Worm (Caenorhabditis elegans) whole organism, mixed stage, embryonic: ENCODE measurements around the gene srlf-24.
A peak's percentile ranks its signal among the peaks of the same experiment; 100 is the strongest.

Source experiments
- ceh-39 ChIP-seq: fragments of 150-350 bp; optimal IDR thresholded peaks from 2 replicates; lab custom pipeline; 2014; ENCODE audit warnings: missing biosample characterization, missing genetic modification characterization
- cnd-1 ChIP-seq: fragments of 200-800 bp; sonication (Bioruptor generic); optimal IDR thresholded peaks from 2 replicates; lab custom pipeline; 2018; ENCODE audit warnings: mild to moderate bottlenecking, missing genetic modification characterization, missing compliant biosample characterization
- lin-13 ChIP-seq: fragments of 150-350 bp; optimal IDR thresholded peaks from 2 replicates; lab custom pipeline; 2014; ENCODE audit warnings: missing biosample characterization, missing genetic modification characterization
- lsy-2 ChIP-seq: fragments of 150-350 bp; optimal IDR thresholded peaks from 2 replicates; lab custom pipeline; 2014; ENCODE audit warnings: missing biosample characterization, missing genetic modification characterization
- mep-1 ChIP-seq: fragments of 150-350 bp; optimal IDR thresholded peaks from 2 replicates; lab custom pipeline; 2017; ENCODE audit warnings: missing biosample characterization, missing genetic modification reagents, missing genetic modification characterization, inconsistent platforms
- nhr-12 ChIP-seq: fragments of 150-350 bp; optimal IDR thresholded peaks from 2 replicates; lab custom pipeline; 2014; ENCODE audit warnings: missing biosample characterization, missing genetic modification characterization
- nhr-237 ChIP-seq: fragments of 150-350 bp; optimal IDR thresholded peaks from 2 replicates; lab custom pipeline; 2014; ENCODE audit warnings: missing biosample characterization, missing genetic modification characterization
- tbx-8 ChIP-seq: fragments of 200-800 bp; sonication (Bioruptor generic); optimal IDR thresholded peaks from 2 replicates; lab custom pipeline; 2018; ENCODE audit warnings: mild to moderate bottlenecking, missing genetic modification characterization, moderate library complexity, missing compliant biosample characterization
- unc-39 ChIP-seq: fragments of 150-350 bp; optimal IDR thresholded peaks from 2 replicates; lab custom pipeline; 2014; ENCODE audit warnings: missing biosample characterization, missing genetic modification characterization
- ztf-11 ChIP-seq: fragments of 150-350 bp; optimal IDR thresholded peaks from 2 replicates; lab custom pipeline; 2014; ENCODE audit warnings: missing biosample characterization, missing genetic modification characterization

DNA sequence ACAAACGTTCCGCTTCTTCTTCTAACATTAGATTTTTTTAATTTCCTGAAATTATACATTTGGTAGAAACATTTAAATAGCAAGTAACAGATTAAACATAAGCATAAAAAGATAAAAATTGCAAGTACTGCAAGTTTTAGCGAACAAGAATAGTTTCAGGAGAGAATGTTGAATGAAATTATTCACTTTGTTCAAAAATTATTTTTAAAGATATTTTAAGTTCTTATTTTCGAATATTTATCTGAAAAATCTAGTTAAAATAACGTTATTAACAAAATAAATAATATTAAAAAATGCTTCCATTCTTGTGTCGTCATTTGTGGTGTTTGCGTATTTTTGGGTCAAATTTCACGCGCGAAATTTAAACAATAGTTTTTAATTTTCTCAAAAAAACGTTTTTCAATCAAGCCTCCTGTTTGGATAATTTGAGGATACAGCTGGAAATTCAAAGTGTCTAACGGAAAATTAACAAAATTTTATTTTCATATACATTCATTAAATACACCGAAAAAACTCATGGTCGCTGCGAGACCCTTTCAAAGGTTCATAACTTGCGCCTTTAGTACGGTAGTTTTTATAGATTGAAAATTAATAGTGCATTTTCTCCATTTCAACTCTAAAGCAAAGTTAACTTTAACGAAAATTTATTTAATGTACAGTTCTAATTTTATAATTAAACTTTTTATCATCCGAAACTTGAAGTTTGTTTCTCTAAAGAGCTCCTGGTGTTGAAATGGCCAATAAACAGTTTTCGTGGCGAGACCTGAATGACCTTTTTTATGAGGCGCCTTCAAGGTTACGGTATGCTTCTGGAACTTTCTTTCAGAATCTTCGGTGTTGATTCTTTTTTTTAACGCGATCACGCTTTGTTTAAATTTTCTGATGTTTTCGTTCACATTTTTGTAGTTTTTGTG is 36.9 kb upstream of the srlf-24 start, which contains the start of gene skih-2:
- TF ChIP-seq nhr-237 (tag; lab: Kevin White, UChicago), result peak; percentile 27
- peak; percentile 65 for TF ChIP-seq lsy-2
- peak; percentile 64 for TF ChIP-seq unc-39 (tag; lab: Kevin White, UChicago)
- TF ChIP-seq cnd-1 (tag; lab: Kevin White, UChicago), result no peak
- peak; percentile 32 for TF ChIP-seq mep-1 (tag; lab: Kevin White, UChicago)
- no peak for TF ChIP-seq lin-13 (tag; lab: Kevin White, UChicago)
- TF ChIP-seq nhr-12 (tag; lab: Kevin White, UChicago), result no peak
- no peak for TF ChIP-seq ceh-39 (tag; lab: Kevin White, UChicago)
- TF ChIP-seq ztf-11 (tag; lab: Kevin White, UChicago), result no peak
- TF ChIP-seq tbx-8 (GFP tag; lab: Kevin White, UChicago), result no peak
